Worm (Caenorhabditis elegans) whole organism, dauer: ENCODE results near the gene cest-1.1.
"Not testable (repeated sequence)": the region's sequence is repeated elsewhere in the genome, so short reads cannot be mapped to it uniquely, and the experiment has no call there.

Experiments used
- unc-62 ChIP-seq: sonication (generic microtip); optimal IDR thresholded peaks from 2 replicates; lab custom pipeline; 2017; ENCODE audit warnings: missing biosample characterization, missing genetic modification reagents, missing genetic modification characterization

cest-1.1 gene

DNA sequence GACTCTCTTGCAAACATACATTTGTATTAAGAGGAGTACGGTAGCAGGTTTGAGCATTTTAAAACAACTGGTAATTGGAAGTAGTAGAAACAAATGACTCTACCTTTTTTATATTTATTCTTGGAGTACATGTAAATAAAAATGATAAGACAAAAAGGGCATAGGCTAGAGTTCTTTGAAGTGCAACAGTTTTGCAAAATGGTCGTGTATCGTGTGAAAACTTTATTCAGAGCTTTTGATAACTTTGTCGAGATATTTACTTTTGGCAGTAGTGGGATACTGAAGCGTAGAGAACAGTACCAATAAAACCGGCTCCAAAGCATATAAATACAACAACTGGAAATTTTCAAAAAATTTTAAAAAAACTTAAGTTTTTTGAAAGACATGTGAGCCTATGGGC, at the start of gene cest-1.1:
TSS of gene cest-1.1 (minus strand) at position 101 of the 400 bp plus-strand sequence.
- TF ChIP-seq unc-62, result no peak

DNA sequence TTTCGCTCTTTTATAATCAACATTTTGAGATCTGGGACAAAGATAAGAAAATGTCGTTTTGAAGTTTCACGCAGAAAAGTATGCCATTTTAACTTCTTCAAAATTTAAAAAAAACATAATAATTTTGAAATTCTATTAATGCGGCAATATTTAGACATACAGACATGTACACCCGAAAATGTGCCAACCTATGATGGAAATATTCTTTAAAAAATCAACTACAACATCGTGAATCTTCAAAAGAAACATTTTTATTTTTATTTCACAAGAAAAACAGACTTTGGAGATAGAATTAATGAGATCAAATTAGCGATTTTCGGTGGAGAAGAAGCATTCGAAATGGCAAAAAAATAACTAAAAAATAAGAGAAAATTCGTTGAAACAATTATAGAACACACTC, 48.6 kb upstream of the cest-1.1 start, which contains the start of gene T16A9.5:
TSS of gene T16A9.5 (minus strand) at position 101 of the 400 bp plus-strand sequence.
- no peak for TF ChIP-seq unc-62

DNA sequence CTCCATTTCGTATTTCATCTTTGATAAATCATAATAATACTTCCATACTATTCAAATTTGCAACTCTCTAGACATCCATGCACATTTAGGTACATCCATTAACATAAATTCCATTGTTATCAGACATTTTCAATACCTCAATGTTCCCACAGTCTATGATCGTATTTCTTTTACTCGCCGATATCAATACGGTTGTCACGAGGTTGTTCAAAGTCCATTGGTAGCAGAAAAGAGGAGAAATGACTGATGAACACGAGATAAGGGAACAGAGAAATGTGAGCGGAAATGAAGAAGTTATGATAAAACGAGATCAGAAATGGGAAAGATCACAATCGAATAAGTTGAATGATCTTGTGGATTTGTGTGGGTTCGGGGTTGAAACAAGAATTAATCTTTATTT, 46.3 kb upstream of the cest-1.1 start:
- no peak for TF ChIP-seq unc-62

DNA sequence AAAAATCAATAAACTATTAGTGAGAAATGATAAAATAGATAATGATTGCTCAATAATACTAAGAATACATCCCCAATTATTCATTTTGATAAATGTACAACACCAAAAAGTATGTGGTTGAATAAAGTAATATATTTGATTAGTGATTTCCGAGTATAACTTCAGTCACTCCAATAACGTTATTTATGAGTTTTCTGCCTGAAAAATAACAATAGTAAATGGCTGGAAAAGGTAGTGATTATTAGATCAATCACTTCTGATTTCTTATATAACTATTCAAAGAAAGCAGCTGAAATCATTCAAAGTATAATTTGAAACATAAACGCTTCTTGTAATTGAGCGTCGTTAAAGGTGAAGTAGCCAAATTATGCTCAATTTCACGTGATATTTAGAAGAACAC, 44.2 kb upstream of the cest-1.1 start, which contains the start of gene str-230:
TSS of gene str-230 (minus strand) at position 101 of the 400 bp plus-strand sequence.
- TF ChIP-seq unc-62, result no peak

DNA sequence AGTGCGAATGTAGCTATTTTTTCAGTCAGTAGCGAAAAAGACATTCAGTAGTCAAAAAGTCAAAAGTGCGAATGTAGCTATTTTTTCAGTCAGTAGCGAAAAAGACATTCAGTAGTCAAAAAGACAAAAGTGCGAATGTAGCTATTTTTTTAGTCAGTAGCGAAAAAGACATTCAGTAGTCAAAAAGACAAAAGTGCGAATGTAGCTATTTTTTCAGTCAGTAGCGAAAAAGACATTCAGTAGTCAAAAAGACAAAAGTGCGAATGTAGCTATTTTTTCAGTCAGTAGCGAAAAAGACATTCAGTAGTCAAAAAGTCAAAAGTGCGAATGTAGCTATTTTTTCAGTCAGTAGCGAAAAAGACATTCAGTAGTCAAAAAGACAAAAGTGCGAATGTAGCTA, 38.7 kb upstream of the cest-1.1 start, which contains the start of gene T16A9.3:
TSS of gene T16A9.3 (plus strand) at position 301 of the 400 bp plus-strand sequence.
- not testable (repeated sequence) for TF ChIP-seq unc-62

DNA sequence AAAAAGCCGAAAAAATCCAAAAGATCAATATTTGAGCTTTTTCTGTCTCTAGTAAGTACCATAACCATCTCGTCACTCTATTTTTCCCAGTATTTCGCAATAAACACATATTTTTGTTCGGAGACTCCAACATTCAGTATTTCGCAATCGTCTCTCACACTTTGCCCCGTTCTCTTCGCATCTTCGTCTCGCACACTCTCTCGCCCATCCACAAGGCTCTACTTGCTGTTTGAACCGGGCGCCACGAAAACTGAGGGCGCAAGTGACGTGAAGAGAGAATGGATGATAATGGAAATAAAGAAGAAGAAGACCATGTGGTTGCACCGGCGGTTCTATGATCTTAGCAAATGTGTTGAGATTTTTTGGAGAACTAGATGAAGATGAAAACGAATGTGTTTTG, 33.6 kb upstream of the cest-1.1 start:
- TF ChIP-seq unc-62, result no peak

DNA sequence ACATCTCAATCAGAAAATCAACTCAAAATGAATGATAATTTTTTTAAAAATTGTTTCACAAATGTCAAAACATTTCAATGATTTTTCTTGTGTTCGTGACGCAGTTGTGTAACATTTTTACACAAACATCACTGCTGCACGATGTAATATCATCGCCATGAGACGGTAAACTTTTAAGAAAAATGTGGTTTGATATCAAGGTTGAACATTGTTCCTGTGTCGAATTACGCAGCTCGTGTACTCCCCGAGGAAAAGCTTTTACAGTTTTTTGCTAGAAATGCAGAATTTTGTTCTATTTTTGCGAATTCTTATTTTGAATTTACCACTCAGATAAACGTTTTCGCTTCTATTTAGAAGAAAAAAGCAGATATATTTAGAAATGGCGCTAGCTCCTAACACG, 31.1 kb upstream of the cest-1.1 start:
- no peak for TF ChIP-seq unc-62

DNA sequence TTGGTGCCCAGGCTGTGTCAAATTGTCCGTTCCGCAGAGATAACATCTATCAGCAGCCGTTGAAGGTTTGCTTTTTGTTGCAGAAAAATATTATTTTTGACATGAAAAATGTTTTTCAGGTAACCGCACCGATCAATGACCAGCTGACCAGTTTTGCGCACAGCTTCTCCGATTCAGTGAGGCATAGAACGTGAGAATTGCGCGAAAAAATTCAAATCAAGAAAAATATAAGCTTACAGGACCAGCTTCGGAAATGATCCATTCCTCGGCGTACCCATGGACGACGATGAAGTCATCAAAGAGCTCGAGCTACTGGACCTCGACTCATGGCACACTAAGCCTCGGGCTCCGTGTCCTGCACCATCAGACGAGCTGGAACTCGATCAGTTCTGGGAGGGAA, 28.0 kb upstream of the cest-1.1 start:
- TF ChIP-seq unc-62, result no peak

DNA sequence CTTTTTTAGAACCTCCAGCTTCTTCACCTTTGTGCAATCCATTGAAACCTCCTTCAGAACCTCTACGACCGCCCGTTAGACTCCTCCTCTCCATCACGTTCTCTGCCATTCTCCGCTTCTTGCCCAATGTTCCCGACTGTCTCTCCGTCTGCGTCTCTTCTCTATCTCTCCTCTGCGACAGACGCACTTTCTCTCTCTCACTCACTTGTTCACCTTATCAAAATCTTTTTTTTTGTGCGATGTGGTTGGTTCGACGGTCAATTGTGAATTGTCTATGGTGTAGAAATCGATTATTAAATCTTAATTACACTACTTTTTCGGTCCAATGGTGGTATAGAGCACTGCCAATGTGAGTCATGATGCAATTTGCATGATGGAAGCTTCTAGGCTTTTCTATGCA, 26.9 kb upstream of the cest-1.1 start, which contains the start of gene atfs-1:
TSS of gene atfs-1 (plus strand) at position 213 of the 400 bp plus-strand sequence.
- TF ChIP-seq unc-62, result no peak

DNA sequence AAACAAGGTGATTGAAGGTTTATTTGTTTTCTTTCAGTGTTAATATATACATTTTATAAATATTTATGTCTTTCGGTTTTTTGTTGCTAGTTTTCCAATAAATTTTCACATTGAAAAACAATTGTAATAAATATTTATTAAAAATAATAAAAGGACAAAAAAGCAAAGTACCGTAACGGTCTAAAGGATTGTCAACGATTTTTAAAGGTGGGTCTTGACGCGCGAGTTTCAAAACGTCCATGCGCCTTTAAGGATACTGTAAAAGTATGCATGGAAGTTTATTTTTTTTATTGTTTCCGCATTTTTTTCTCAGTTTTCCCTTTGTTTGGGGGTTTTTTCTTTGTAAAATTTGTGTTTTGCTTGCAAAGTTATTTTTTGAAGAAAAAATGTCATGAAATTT, 26.3 kb upstream of the cest-1.1 start:
- TF ChIP-seq unc-62, result no peak

DNA sequence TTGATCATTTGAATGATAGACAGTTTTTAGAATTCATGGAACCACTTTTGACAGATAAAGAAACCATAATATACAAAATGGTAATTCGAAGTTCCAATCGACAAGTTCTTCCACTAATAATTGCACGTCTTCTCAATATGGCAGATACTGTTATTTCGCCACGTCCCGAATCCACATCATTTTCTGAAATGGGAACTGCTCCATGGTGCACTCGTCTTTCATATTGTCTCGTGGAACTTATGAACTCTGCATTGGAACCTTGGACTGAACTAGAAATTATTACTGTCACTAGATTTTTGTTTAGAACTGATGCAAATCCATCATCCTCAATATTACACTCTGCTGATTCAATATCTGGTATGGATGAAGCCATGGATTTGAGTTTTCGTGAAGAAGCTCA, 20.6 kb upstream of the cest-1.1 start:
- TF ChIP-seq unc-62, result no peak

DNA sequence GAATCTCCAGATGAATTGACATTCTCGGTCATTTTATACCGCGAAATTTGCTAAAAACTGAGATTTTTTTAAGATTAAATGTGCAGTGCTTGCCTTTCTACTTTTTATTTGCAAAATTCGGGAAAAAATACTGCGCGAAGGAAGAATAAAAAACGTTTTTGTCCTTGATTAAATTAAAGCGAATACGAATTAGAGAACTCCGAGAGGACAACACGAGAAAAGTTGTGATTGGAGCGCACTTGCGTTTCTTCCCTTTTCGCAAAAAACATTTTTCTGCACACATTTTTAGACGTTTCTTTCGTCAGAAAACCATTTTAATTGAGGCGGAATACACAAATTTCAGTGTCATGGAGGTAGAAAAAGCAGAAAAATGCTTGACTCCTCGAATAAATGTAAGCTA, 18.9 kb upstream of the cest-1.1 start, which contains the start of the genes trm-1 and ints-2:
TSS of gene trm-1 (minus strand) at position 175 of the 400 bp plus-strand sequence.
TSS of gene ints-2 (plus strand) at position 249 of the 400 bp plus-strand sequence.
- no peak for TF ChIP-seq unc-62

DNA sequence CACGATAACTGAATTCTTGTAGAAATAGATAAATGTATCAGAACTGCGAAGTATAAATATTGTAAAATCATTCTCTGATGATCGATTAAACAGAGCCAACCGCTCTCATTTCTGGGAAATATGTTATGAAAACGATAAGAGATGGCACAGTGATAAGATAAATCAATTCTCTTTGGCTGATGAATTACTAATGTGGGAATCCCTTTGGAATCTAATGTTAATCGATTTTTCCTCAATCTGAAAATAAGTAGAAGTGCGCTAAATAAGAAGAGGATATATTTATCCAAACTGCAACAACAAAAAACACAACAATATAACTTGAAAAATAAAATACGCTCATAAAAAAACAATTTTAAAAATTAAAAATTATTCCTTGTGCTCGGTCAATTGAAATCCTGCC, 16.3 kb upstream of the cest-1.1 start, which contains the start of gene cest-2.3:
TSS of gene cest-2.3 (minus strand) at position 101 of the 400 bp plus-strand sequence.
- TF ChIP-seq unc-62, result no peak

DNA sequence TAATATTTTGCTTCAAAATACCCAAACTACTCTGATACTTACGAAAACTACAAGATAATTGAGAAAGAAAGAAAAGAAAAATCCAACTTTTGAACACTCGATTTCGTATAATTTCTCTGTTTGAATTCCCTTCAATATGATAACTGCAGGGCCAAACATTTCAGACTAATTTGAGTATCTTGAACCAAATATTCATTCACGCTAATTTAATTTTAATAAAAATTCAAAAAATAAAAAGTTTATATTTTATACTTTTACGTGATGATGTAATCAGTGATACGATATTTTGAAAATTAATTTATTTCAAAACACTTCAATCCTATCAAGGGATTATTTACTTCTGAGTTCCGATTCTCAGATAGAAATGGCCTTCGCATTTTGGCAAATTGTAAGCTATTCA, 13.4 kb upstream of the cest-1.1 start, which contains the start of gene ZC376.8:
TSS of gene ZC376.8 (plus strand) at position 301 of the 400 bp plus-strand sequence.
- no peak for TF ChIP-seq unc-62

DNA sequence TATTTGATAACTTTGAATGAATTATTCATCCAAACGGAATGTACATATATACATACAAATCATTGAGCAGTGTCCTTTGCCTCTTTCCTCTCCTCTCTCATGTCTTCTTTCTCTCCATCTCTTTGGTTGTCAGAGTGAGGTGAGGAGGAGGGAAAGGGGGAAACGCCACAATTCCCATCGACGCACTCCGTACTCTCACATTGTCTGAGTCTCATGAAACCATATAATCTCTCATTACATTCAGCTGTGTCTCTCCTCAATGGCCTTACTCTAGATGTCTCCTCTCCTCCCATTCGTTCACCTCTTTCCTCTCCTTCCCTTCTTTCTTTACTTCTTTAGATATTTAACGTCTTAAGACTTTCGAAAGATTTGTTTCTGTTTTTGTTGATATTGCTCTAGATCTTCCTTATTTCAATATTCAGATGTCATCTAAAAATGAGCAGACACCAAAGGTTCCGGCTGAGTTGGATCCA, 11.2 kb upstream of the cest-1.1 start, which contains the start of gene ceh-74:
TSS of gene ceh-74 (plus strand) at position 423 of the 473 bp plus-strand sequence.
- TF ChIP-seq unc-62, result no peak

DNA sequence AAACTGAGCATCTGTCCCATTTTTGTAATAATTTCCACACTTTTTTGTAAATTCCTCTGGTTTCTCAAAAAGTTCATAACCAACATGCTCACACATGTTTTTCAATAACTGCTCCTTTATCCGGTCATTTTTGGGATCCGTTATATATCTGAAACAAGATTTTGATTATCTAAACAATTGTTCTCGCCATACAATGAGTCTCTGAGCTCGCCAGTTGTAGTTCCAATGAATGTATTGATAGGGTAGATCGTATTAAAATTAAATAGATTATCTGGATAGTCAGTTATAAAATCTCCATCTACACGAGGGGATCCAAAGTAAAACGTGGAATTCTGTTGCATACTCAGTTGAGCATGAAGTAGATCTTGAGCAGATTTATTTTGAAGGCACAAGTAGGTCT, 10.0 kb upstream of the cest-1.1 start:
- no peak for TF ChIP-seq unc-62

DNA sequence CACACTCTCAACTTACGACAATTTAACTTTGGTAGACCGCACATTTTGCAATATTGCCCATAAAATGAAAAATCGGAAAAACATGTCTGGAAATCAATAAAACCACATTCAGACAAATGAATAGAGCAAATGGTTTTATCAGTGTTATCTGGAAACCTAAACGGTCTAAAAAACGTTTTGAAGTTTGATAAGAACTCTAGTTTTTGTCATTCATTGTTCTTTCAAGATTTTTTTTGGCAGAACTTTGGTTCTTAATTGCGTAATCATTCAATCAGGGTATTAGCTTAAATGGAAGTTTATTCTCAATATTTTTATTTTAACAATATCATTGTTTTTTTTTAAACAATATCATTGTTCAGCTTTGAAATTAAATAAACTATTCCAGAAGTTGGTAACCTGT, 8.7 kb upstream of the cest-1.1 start, which contains the start of gene cest-2.2:
TSS of gene cest-2.2 (minus strand) at position 140 of the 400 bp plus-strand sequence.
- no peak for TF ChIP-seq unc-62

DNA sequence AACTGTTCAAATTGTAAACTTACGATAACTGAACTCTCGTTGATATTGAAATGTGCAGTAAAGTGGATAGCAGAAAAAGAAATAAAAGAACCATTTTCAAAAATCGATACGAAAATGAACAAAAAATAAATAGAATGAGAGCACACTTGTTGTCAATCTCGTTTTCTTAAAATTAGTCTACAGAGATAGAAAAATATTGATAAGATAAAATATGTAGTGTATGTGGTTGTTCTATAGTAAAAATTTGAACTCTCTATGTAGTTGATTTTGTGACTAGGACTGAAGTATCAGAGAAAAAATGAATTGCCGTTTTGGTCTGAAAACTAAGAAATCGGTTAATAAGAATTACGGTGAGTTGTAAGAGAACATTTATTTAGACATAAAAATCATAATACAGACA, 4.8 kb upstream of the cest-1.1 start, which contains the start of gene cest-2.1:
TSS of gene cest-2.1 (minus strand) at position 198 of the 400 bp plus-strand sequence.
- TF ChIP-seq unc-62, result no peak
